Worm (Caenorhabditis elegans) whole organism, L3 larva: Measurements from ENCODE around the gene str-56.

ENCODE experiments used
- R02D3.7 ChIP-seq: fragments of 150-350 bp; optimal IDR thresholded peaks from 2 replicates; lab custom pipeline; 2014; ENCODE audit warnings: missing biosample characterization, missing genetic modification characterization
- ama-1 ChIP-seq: fragments of 150-350 bp; optimal IDR thresholded peaks from 2 replicates; lab custom pipeline; 2018
- ceh-82 ChIP-seq: fragments of 150-350 bp; optimal IDR thresholded peaks from 2 replicates; lab custom pipeline; 2014; ENCODE audit warnings: missing biosample characterization, missing genetic modification characterization
- egl-27 ChIP-seq: sonication (generic microtip); optimal IDR thresholded peaks from 4 replicates; lab custom pipeline; 2017; ENCODE audit warnings: missing biosample characterization, missing genetic modification reagents, missing genetic modification characterization
- fos-1 ChIP-seq: fragments of 150-350 bp; optimal IDR thresholded peaks from 2 replicates; lab custom pipeline; 2014; ENCODE audit warnings: missing biosample characterization, missing genetic modification characterization
- nhr-237 ChIP-seq: fragments of 150-350 bp; optimal IDR thresholded peaks from 2 replicates; lab custom pipeline; 2014; ENCODE audit warnings: missing biosample characterization, missing genetic modification characterization
- nhr-25 ChIP-seq: sonication (generic microtip); optimal IDR thresholded peaks from 2 replicates; lab custom pipeline; 2017; ENCODE audit warnings: missing biosample characterization, missing genetic modification characterization
- nhr-28 ChIP-seq: fragments of 150-350 bp; optimal IDR thresholded peaks from 2 replicates; lab custom pipeline; 2014; ENCODE audit warnings: missing biosample characterization, missing genetic modification characterization
- nhr-76 ChIP-seq: fragments of 150-350 bp; sonication (generic microtip); optimal IDR thresholded peaks from 5 replicates; lab custom pipeline; 2014; ENCODE audit warnings: missing biosample characterization, missing genetic modification characterization
- pha-4 ChIP-seq: fragments of 150-350 bp; optimal IDR thresholded peaks from 2 replicates; lab custom pipeline; 2014; ENCODE audit warnings: missing biosample characterization, missing genetic modification reagents, missing genetic modification characterization
- unc-62 ChIP-seq: fragments of 150-350 bp; sonication (generic microtip); optimal IDR thresholded peaks from 4 replicates; lab custom pipeline; 2014; ENCODE audit warnings: missing biosample characterization, missing genetic modification reagents, missing genetic modification characterization

ce11 chrV:15899696-15900095 lies 27.3 kb downstream of the str-56 start, which contains the start of gene T06C12.14:
- TF ChIP-seq ceh-82 (tag; lab: Kevin White, UChicago): no peak
- no peak for TF ChIP-seq nhr-76
- no peak for TF ChIP-seq pha-4 (tag; lab: Kevin White, UChicago)
- no peak for TF ChIP-seq unc-62 (GFP tag; lab: Kevin White, UChicago)
- no peak for TF ChIP-seq fos-1 (tag; lab: Kevin White, UChicago)
- no peak for TF ChIP-seq egl-27
- no peak for TF ChIP-seq nhr-237
- TF ChIP-seq nhr-28: no peak
- TF ChIP-seq R02D3.7 (tag; lab: Kevin White, UChicago): no peak
- TF ChIP-seq nhr-25 (tag; lab: Kevin White, UChicago): no peak
- TF ChIP-seq ama-1 (lab: Kevin White, UChicago): no peak
